Worm (Caenorhabditis elegans) whole organism, L1 larva: ENCODE measurements around the gene K05D4.9.

Experiments
- C04F5.9 ChIP-seq: sonication (generic microtip); optimal IDR thresholded peaks from 2 replicates; lab custom pipeline; 2016; ENCODE audit warnings: missing genetic modification characterization, missing compliant biosample characterization
- C34B4.2 ChIP-seq: sonication (generic microtip); optimal IDR thresholded peaks from 2 replicates; lab custom pipeline; 2017; ENCODE audit warnings: mild to moderate bottlenecking, missing genetic modification characterization, missing compliant biosample characterization
- F16B12.6 ChIP-seq: fragments of 150-350 bp; optimal IDR thresholded peaks from 2 replicates; lab custom pipeline; 2014; ENCODE audit warnings: missing biosample characterization, missing genetic modification characterization
- Y116A8C.19 ChIP-seq: sonication (generic microtip); optimal IDR thresholded peaks from 2 replicates; lab custom pipeline; 2016; ENCODE audit warnings: missing compliant biosample characterization, missing genetic modification characterization, borderline replicate concordance
- aha-1 ChIP-seq: fragments of 150-350 bp; optimal IDR thresholded peaks from 2 replicates; lab custom pipeline; 2014; ENCODE audit warnings: missing biosample characterization, missing genetic modification characterization
- alr-1 ChIP-seq: fragments of 200-800 bp; sonication (Bioruptor generic); optimal IDR thresholded peaks from 2 replicates; lab custom pipeline; 2018; ENCODE audit warnings: borderline replicate concordance, mild to moderate bottlenecking, missing genetic modification characterization, missing compliant biosample characterization
- ceh-8 ChIP-seq: fragments of 200-800 bp; sonication (Bioruptor generic); optimal IDR thresholded peaks from 2 replicates; lab custom pipeline; 2018; ENCODE audit warnings: mild to moderate bottlenecking, missing genetic modification characterization, moderate library complexity, missing compliant biosample characterization
- elt-2 ChIP-seq: sonication (generic microtip); optimal IDR thresholded peaks from 2 replicates; lab custom pipeline; 2016; ENCODE audit warnings: missing genetic modification characterization, mild to moderate bottlenecking, inconsistent platforms, missing compliant biosample characterization, missing genetic modification reagents
- ets-5 ChIP-seq: fragments of 200-800 bp; sonication (Bioruptor generic); IDR thresholded peaks from 2 replicates; pipeline ENCODE4 v1.3.6; 2022; ENCODE audit warnings: missing genetic modification characterization, missing compliant biosample characterization
- fkh-10 ChIP-seq: sonication (generic microtip); optimal IDR thresholded peaks from 2 replicates; lab custom pipeline; 2017; ENCODE audit warnings: missing biosample characterization, missing genetic modification reagents, missing genetic modification characterization
- fkh-4 ChIP-seq: sonication (generic microtip); optimal IDR thresholded peaks from 2 replicates; lab custom pipeline; 2016; ENCODE audit warnings: missing compliant biosample characterization, missing genetic modification characterization, borderline replicate concordance
- fkh-8 ChIP-seq: sonication (generic microtip); optimal IDR thresholded peaks from 2 replicates; lab custom pipeline; 2016; ENCODE audit warnings: mild to moderate bottlenecking, missing genetic modification characterization, missing compliant biosample characterization
- fos-1 ChIP-seq: fragments of 150-350 bp; optimal IDR thresholded peaks from 2 replicates; lab custom pipeline; 2014; ENCODE audit warnings: missing biosample characterization, missing genetic modification characterization
- grh-1 ChIP-seq: fragments of 200-800 bp; sonication (Bioruptor generic); IDR thresholded peaks from 2 replicates; pipeline ENCODE4 v1.3.6; 2022; ENCODE audit warnings: missing genetic modification reagents, missing genetic modification characterization, missing compliant biosample characterization
- hlh-4 ChIP-seq: sonication (generic microtip); optimal IDR thresholded peaks from 2 replicates; lab custom pipeline; 2016; ENCODE audit warnings: mild to moderate bottlenecking, missing genetic modification characterization, missing compliant biosample characterization
- lin-15B ChIP-seq: fragments of 150-350 bp; sonication (generic microtip); optimal IDR thresholded peaks from 3 replicates; lab custom pipeline; 2014; ENCODE audit warnings: missing biosample characterization, missing genetic modification characterization
- lsy-2 ChIP-seq, 2 experiments: fragments of 150-350 bp; optimal IDR thresholded peaks; 2 replicates each; lab custom pipeline; 2014; ENCODE audit warnings: missing biosample characterization in 2 of 2, missing genetic modification characterization in 2 of 2
- mdl-1 ChIP-seq, 2 experiments: fragments of 150-350 bp; optimal IDR thresholded peaks; 2 replicates each; lab custom pipeline; 2014 to 2017; ENCODE audit warnings: missing biosample characterization in 2 of 2, missing genetic modification characterization in 2 of 2, inconsistent platforms in 1 of 2
- mef-2 ChIP-seq: fragments of 150-350 bp; optimal IDR thresholded peaks from 2 replicates; lab custom pipeline; 2014; ENCODE audit warnings: missing biosample characterization, missing genetic modification characterization
- mep-1 ChIP-seq: fragments of 150-350 bp; optimal IDR thresholded peaks from 2 replicates; lab custom pipeline; 2014; ENCODE audit warnings: missing biosample characterization, missing genetic modification characterization
- nhr-11 ChIP-seq: fragments of 150-350 bp; optimal IDR thresholded peaks from 2 replicates; lab custom pipeline; 2014; ENCODE audit warnings: missing biosample characterization, missing genetic modification characterization
- nhr-12 ChIP-seq: sonication (generic microtip); optimal IDR thresholded peaks from 2 replicates; lab custom pipeline; 2017; ENCODE audit warnings: missing biosample characterization, missing genetic modification characterization
- nhr-237 ChIP-seq: fragments of 150-350 bp; optimal IDR thresholded peaks from 2 replicates; lab custom pipeline; 2014; ENCODE audit warnings: missing biosample characterization, missing genetic modification characterization
- nhr-47 ChIP-seq: sonication (generic microtip); optimal IDR thresholded peaks from 2 replicates; lab custom pipeline; 2016; ENCODE audit warnings: mild to moderate bottlenecking, missing genetic modification characterization, moderate library complexity, missing compliant biosample characterization
- nhr-71 ChIP-seq: sonication (generic microtip); optimal IDR thresholded peaks from 2 replicates; lab custom pipeline; 2016; ENCODE audit warnings: mild to moderate bottlenecking, missing genetic modification characterization, moderate library complexity, missing compliant biosample characterization
- nhr-76 ChIP-seq: sonication (generic microtip); optimal IDR thresholded peaks from 2 replicates; lab custom pipeline; 2017; ENCODE audit warnings: missing biosample characterization, missing genetic modification characterization
- nhr-77 ChIP-seq: fragments of 150-350 bp; optimal IDR thresholded peaks from 2 replicates; lab custom pipeline; 2014; ENCODE audit warnings: missing biosample characterization, missing genetic modification characterization
- nhr-85 ChIP-seq: sonication (generic microtip); peaks from one replicate; lab custom pipeline; 2016; ENCODE audit warnings: missing genetic modification characterization, inconsistent platforms, missing compliant biosample characterization
- nhr-90 ChIP-seq: sonication (generic microtip); optimal IDR thresholded peaks from 2 replicates; lab custom pipeline; 2016; ENCODE audit warnings: mild to moderate bottlenecking, missing genetic modification characterization, missing compliant biosample characterization; ENCODE audit not compliant: poor library complexity
- pag-3 ChIP-seq: sonication (generic microtip); optimal IDR thresholded peaks from 2 replicates; lab custom pipeline; 2017; ENCODE audit warnings: missing genetic modification characterization, mild to moderate bottlenecking, missing compliant biosample characterization, antibody characterized with exemption, borderline replicate concordance; ENCODE audit not compliant: insufficient read depth
- pax-3 ChIP-seq: fragments of 200-800 bp; sonication (Bioruptor generic); optimal IDR thresholded peaks from 2 replicates; lab custom pipeline; 2018; ENCODE audit warnings: mild to moderate bottlenecking, missing genetic modification characterization, moderate library complexity, missing compliant biosample characterization
- pqm-1 ChIP-seq: sonication (generic microtip); optimal IDR thresholded peaks from 3 replicates; lab custom pipeline; 2017; ENCODE audit warnings: missing biosample characterization, missing genetic modification characterization
- rnt-1 ChIP-seq: sonication (generic microtip); optimal IDR thresholded peaks from 2 replicates; lab custom pipeline; 2016; ENCODE audit warnings: mild to moderate bottlenecking, missing genetic modification characterization, moderate library complexity, missing compliant biosample characterization
- skn-1 ChIP-seq: fragments of 150-350 bp; optimal IDR thresholded peaks from 2 replicates; lab custom pipeline; 2014; ENCODE audit warnings: missing biosample characterization, missing genetic modification characterization
- sptf-1 ChIP-seq: fragments of 150-350 bp; optimal IDR thresholded peaks from 2 replicates; lab custom pipeline; 2014; ENCODE audit warnings: missing biosample characterization, missing genetic modification characterization
- sup-37 ChIP-seq: fragments of 200-800 bp; sonication (Bioruptor generic); optimal IDR thresholded peaks from 2 replicates; lab custom pipeline; 2018; ENCODE audit warnings: mild to moderate bottlenecking, missing genetic modification characterization, missing compliant biosample characterization
- swsn-7 ChIP-seq: sonication (generic microtip); optimal IDR thresholded peaks from 2 replicates; lab custom pipeline; 2016; ENCODE audit warnings: missing genetic modification characterization, missing compliant biosample characterization
- tlp-1 ChIP-seq: fragments of 150-350 bp; optimal IDR thresholded peaks from 2 replicates; lab custom pipeline; 2014; ENCODE audit warnings: missing biosample characterization, missing genetic modification characterization
- unc-62 ChIP-seq: fragments of 150-350 bp; optimal IDR thresholded peaks from 2 replicates; lab custom pipeline; 2014; ENCODE audit warnings: missing biosample characterization, missing genetic modification reagents, missing genetic modification characterization
- xbp-1 ChIP-seq: sonication (generic microtip); optimal IDR thresholded peaks from 2 replicates; lab custom pipeline; 2016; ENCODE audit warnings: missing genetic modification characterization, missing compliant biosample characterization
- zag-1 ChIP-seq: fragments of 150-350 bp; optimal IDR thresholded peaks from 2 replicates; lab custom pipeline; 2014; ENCODE audit warnings: missing biosample characterization, missing genetic modification characterization

The K05D4.9 gene

ce11 chrV:16180350-16180749, 8.7 kb upstream of the K05D4.9 start, which contains the start of gene str-106:
str-106 (plus strand) TSS chrV:16180650.
- TF ChIP-seq nhr-76 (tag; lab: Kevin White, UChicago) (no peak), tlp-1 (tag; lab: Kevin White, UChicago) (no peak), xbp-1 (tag; lab: Kevin White, UChicago) (no peak), mdl-1 (tag; optimal IDR thresholded peaks at IDR 0.05; lab: Kevin White, UChicago) (no peak)

ce11 chrV:16175757-16176156, 4.1 kb upstream of the K05D4.9 start, which contains the start of gene cyp-33D1:
cyp-33D1 (minus strand) TSS chrV:16175857.
- TF ChIP-seq C34B4.2: no peak
- no peak for TF ChIP-seq mef-2 (tag; lab: Kevin White, UChicago)
- TF ChIP-seq lin-15B (tag; lab: Kevin White, UChicago): no peak
- no peak for TF ChIP-seq ets-5 (GFP tag; lab: Robert Waterston, UW)
- TF ChIP-seq, all 84 proteins: peak for 0

- TF ChIP-seq elt-2 (peak; percentile 79), sptf-1 (tag; lab: Kevin White, UChicago) (no peak), pqm-1 (peak; percentile 74)
These were observed 3.6 kb upstream of the K05D4.9 start for ce11 chrV:16175227-16175626.

- TF ChIP-seq skn-1 (tag; lab: Kevin White, UChicago) (no peak), elt-2 (peak; percentile 57), nhr-85 (tag; lab: Kevin White, UChicago) (peak; percentile 14), pqm-1 (peak; percentile 16)
These were observed 2.5 kb upstream of the K05D4.9 start for ce11 chrV:16174109-16174508.

- TF ChIP-seq fkh-8 (tag; lab: Kevin White, UChicago) (no peak), nhr-47 (tag; lab: Kevin White, UChicago) (no peak), ceh-8 (GFP tag; lab: Kevin White, UChicago) (no peak), nhr-12 (no peak), mef-2 (tag; lab: Kevin White, UChicago) (no peak), C04F5.9 (tag; lab: Kevin White, UChicago) (no peak), hlh-4 (tag; lab: Kevin White, UChicago) (peak; percentile 65)
These were observed 2.6 kb downstream of the K05D4.9 start, which contains the start of gene str-111 for ce11 chrV:16169026-16169425. str-111 (minus strand) TSS chrV:16169126.

- TF ChIP-seq zag-1 (tag; lab: Kevin White, UChicago): no peak
- no peak for TF ChIP-seq fkh-10 (GFP tag; lab: Kevin White, UChicago)
- no peak for TF ChIP-seq lsy-2 (tag; optimal IDR thresholded peaks at IDR 0.05; lab: Kevin White, UChicago)
- no peak for TF ChIP-seq nhr-71 (tag; lab: Kevin White, UChicago)
- TF ChIP-seq pax-3 (tag; lab: Kevin White, UChicago): no peak
- no peak for TF ChIP-seq mef-2 (tag; lab: Kevin White, UChicago)
- TF ChIP-seq nhr-77 (tag; lab: Kevin White, UChicago): no peak
- TF ChIP-seq C34B4.2: no peak
- TF ChIP-seq swsn-7: no peak
- TF ChIP-seq nhr-90 (tag; lab: Kevin White, UChicago): no peak
- no peak for TF ChIP-seq pqm-1
- no peak for TF ChIP-seq mep-1 (tag; lab: Kevin White, UChicago)
- TF ChIP-seq sup-37 (GFP tag; lab: Kevin White, UChicago): no peak
- TF ChIP-seq xbp-1 (tag; lab: Kevin White, UChicago): no peak
- TF ChIP-seq alr-1: no peak
- TF ChIP-seq Y116A8C.19: no peak
These were observed 5.7 kb downstream of the K05D4.9 start, which contains the start of gene str-108 for ce11 chrV:16165936-16166335. str-108 (plus strand) TSS chrV:16166236.

ce11 chrV:16163719-16164118, 7.9 kb downstream of the K05D4.9 start, which contains the start of gene F10A3.12:
F10A3.12 (plus strand) TSS chrV:16164019.
- TF ChIP-seq pag-3 (tag; lab: Kevin White, UChicago) (no peak), nhr-237 (tag; lab: Kevin White, UChicago) (no peak), F16B12.6 (no peak), fos-1 (tag; lab: Kevin White, UChicago) (no peak), aha-1 (tag; lab: Kevin White, UChicago) (no peak), fkh-4 (tag; lab: Kevin White, UChicago) (no peak), lin-15B (tag; lab: Kevin White, UChicago) (no peak), rnt-1 (tag; lab: Kevin White, UChicago) (no peak), nhr-11 (no peak), xbp-1 (tag; lab: Kevin White, UChicago) (no peak), nhr-71 (tag; lab: Kevin White, UChicago) (no peak), alr-1 (no peak), unc-62 (GFP tag; lab: Kevin White, UChicago) (no peak), grh-1 (GFP tag; lab: Robert Waterston, UW) (no peak), fkh-8 (tag; lab: Kevin White, UChicago) (no peak), mef-2 (tag; lab: Kevin White, UChicago) (no peak), nhr-76 (tag; lab: Kevin White, UChicago) (no peak)
